Fruit fly (Drosophila melanogaster) whole organism, embryonic: ENCODE measurements around the gene CG12301.

Experiments used
- Ada2b ChIP-seq: fragments of 200-800 bp; sonication (Bioruptor generic); IDR thresholded peaks from 2 replicates; pipeline ENCODE4 v1.3.6; 2022; ENCODE audit warnings: missing biosample characterization, missing genetic modification characterization
- Atf6 ChIP-seq: fragments of 200-800 bp; sonication (Bioruptor generic); IDR thresholded peaks from 2 replicates; pipeline ENCODE4 v1.3.6; 2022; ENCODE audit warnings: missing biosample characterization, missing genetic modification characterization
- Awh ChIP-seq: fragments of 200-800 bp; sonication (Bioruptor generic); IDR thresholded peaks from 2 replicates; pipeline ENCODE4, ENCODE4 v1.3.6; 2022; ENCODE audit warnings: missing biosample characterization, missing genetic modification characterization
- BEAF-32 ChIP-seq: fragments of 200-800 bp; sonication (Bioruptor generic); optimal IDR thresholded peaks from 3 replicates; lab custom pipeline; 2017; ENCODE audit warnings: missing biosample characterization, missing genetic modification characterization, mild to moderate bottlenecking, moderate library complexity, missing genetic modification reagents
- Bteb2 ChIP-seq: fragments of 200-800 bp; sonication (Bioruptor generic); optimal IDR thresholded peaks from 2 replicates; lab custom pipeline; 2016; ENCODE audit warnings: missing biosample characterization, missing genetic modification characterization
- CG10462 ChIP-seq: fragments of 200-800 bp; sonication (Bioruptor generic); optimal IDR thresholded peaks from 2 replicates; lab custom pipeline; 2016; ENCODE audit warnings: missing biosample characterization, missing genetic modification characterization
- CG11456 ChIP-seq: fragments of 200-800 bp; sonication (Bioruptor generic); IDR thresholded peaks from 3 replicates; pipeline ENCODE4 v1.3.6; 2022; ENCODE audit warnings: missing biosample characterization, missing genetic modification characterization
- CG11560 ChIP-seq: fragments of 200-800 bp; sonication (Bioruptor generic); IDR thresholded peaks from 3 replicates; pipeline ENCODE4 v1.3.6; 2022; ENCODE audit warnings: missing biosample characterization, missing genetic modification characterization
- CG12155 ChIP-seq: fragments of 200-800 bp; sonication (Bioruptor generic); optimal IDR thresholded peaks from 3 replicates; lab custom pipeline; 2016; ENCODE audit warnings: missing biosample characterization, missing genetic modification characterization
- CG12219 ChIP-seq: fragments of 200-800 bp; sonication (Bioruptor generic); optimal IDR thresholded peaks from 3 replicates; lab custom pipeline; 2018; ENCODE audit warnings: missing biosample characterization, mild to moderate bottlenecking, missing genetic modification characterization
- CG13424 ChIP-seq: fragments of 200-800 bp; sonication (Bioruptor generic); optimal IDR thresholded peaks from 2 replicates; lab custom pipeline; 2019; ENCODE audit warnings: missing biosample characterization, mild to moderate bottlenecking, missing genetic modification characterization, moderate library complexity
- CG14441 ChIP-seq: fragments of 200-800 bp; sonication (Bioruptor generic); IDR thresholded peaks from 2 replicates; pipeline ENCODE4 v1.3.6; 2022; ENCODE audit warnings: missing biosample characterization, missing genetic modification characterization
- CG18476 ChIP-seq: fragments of 200-800 bp; sonication (Bioruptor generic); optimal IDR thresholded peaks from 2 replicates; lab custom pipeline; 2016; ENCODE audit warnings: missing biosample characterization, mild to moderate bottlenecking, missing genetic modification characterization
- CG2129 ChIP-seq: fragments of 200-800 bp; sonication (Bioruptor generic); IDR thresholded peaks from 2 replicates; pipeline ENCODE4 v1.3.6; 2022; ENCODE audit warnings: missing biosample characterization, missing genetic modification characterization; ENCODE audit not compliant: partially characterized antibody
- CG34224 ChIP-seq: fragments of 200-800 bp; sonication (Bioruptor generic); IDR thresholded peaks from 3 replicates; pipeline ENCODE4 v1.3.6; 2022; ENCODE audit warnings: missing biosample characterization, missing genetic modification characterization; ENCODE audit not compliant: partially characterized antibody
- CG34376 ChIP-seq: fragments of 200-800 bp; sonication (Bioruptor generic); optimal IDR thresholded peaks from 2 replicates; lab custom pipeline; 2018; ENCODE audit warnings: missing biosample characterization, mild to moderate bottlenecking, missing genetic modification characterization
- CG3847 ChIP-seq: fragments of 200-800 bp; sonication (Bioruptor generic); IDR thresholded peaks from 2 replicates; pipeline ENCODE4 v1.3.6; 2022; ENCODE audit warnings: missing biosample characterization, missing genetic modification characterization
- CG7745 ChIP-seq: fragments of 200-800 bp; sonication (Bioruptor generic); optimal IDR thresholded peaks from 2 replicates; lab custom pipeline; 2018; ENCODE audit warnings: missing biosample characterization, mild to moderate bottlenecking, missing genetic modification characterization, moderate library complexity
- CG8089 ChIP-seq: fragments of 200-800 bp; sonication (Bioruptor generic); optimal IDR thresholded peaks from 3 replicates; lab custom pipeline; 2016; ENCODE audit warnings: missing biosample characterization, missing genetic modification characterization
- CG8924 ChIP-seq: fragments of 200-800 bp; optimal IDR thresholded peaks from 3 replicates; lab custom pipeline; 2019; ENCODE audit warnings: missing biosample characterization, mild to moderate bottlenecking, missing genetic modification characterization, moderate library complexity
- CG9215 ChIP-seq: fragments of 200-800 bp; sonication (Bioruptor generic); IDR thresholded peaks from 2 replicates; pipeline ENCODE4 v1.3.6; 2022; ENCODE audit warnings: missing biosample characterization, missing genetic modification characterization
- Dll ChIP-seq: fragments of 200-800 bp; sonication (Bioruptor generic); IDR thresholded peaks from 4 replicates; pipeline ENCODE4 v1.3.6; 2022; ENCODE audit warnings: missing biosample characterization, missing genetic modification characterization; ENCODE audit not compliant: partially characterized antibody
- Doc3 ChIP-seq: fragments of 200-800 bp; sonication (Bioruptor generic); IDR thresholded peaks from 3 replicates; pipeline ENCODE4 v1.3.6; 2022; ENCODE audit warnings: missing biosample characterization, missing genetic modification characterization; ENCODE audit not compliant: partially characterized antibody
- Dp ChIP-seq: fragments of 200-800 bp; sonication (Bioruptor generic); optimal IDR thresholded peaks from 2 replicates; lab custom pipeline; 2018; ENCODE audit warnings: missing biosample characterization, mild to moderate bottlenecking, missing genetic modification characterization, moderate library complexity
- Dref ChIP-seq: fragments of 200-800 bp; sonication (Bioruptor generic); IDR thresholded peaks from 2 replicates; pipeline ENCODE4 v1.3.6; 2022; ENCODE audit warnings: missing biosample characterization, missing genetic modification characterization
- E2f2 ChIP-seq: fragments of 200-800 bp; sonication (Bioruptor generic); IDR thresholded peaks from 2 replicates; pipeline ENCODE4 v1.3.6; 2022; ENCODE audit warnings: missing biosample characterization, missing genetic modification characterization
- Hsf ChIP-seq: fragments of 200-800 bp; sonication (Bioruptor generic); optimal IDR thresholded peaks from 3 replicates; lab custom pipeline; 2016; ENCODE audit warnings: missing biosample characterization, missing genetic modification characterization
- MBD-R2 ChIP-seq: fragments of 200-800 bp; sonication (Bioruptor generic); IDR thresholded peaks from 2 replicates; pipeline ENCODE4 v1.3.6; 2022; ENCODE audit warnings: missing biosample characterization, missing genetic modification characterization
- MESR4 ChIP-seq: fragments of 200-800 bp; sonication (Bioruptor generic); optimal IDR thresholded peaks from 2 replicates; lab custom pipeline; 2018; ENCODE audit warnings: missing biosample characterization, mild to moderate bottlenecking, missing genetic modification characterization, moderate library complexity
- Ptx1 ChIP-seq: fragments of 200-800 bp; sonication (Bioruptor generic); IDR thresholded peaks from 2 replicates; pipeline ENCODE4 v1.3.6; 2022; ENCODE audit warnings: missing biosample characterization, missing genetic modification characterization
- Scr ChIP-seq: fragments of 200-800 bp; sonication (Bioruptor generic); IDR thresholded peaks from 2 replicates; pipeline ENCODE4 v1.3.6; 2022; ENCODE audit warnings: missing biosample characterization, missing genetic modification characterization; ENCODE audit not compliant: partially characterized antibody
- Sry-β ChIP-seq: fragments of 200-800 bp; sonication (Bioruptor generic); optimal IDR thresholded peaks from 2 replicates; lab custom pipeline; 2018; ENCODE audit warnings: missing biosample characterization, mild to moderate bottlenecking, missing genetic modification characterization, moderate library complexity
- YL-1 ChIP-seq: fragments of 200-800 bp; sonication (Bioruptor generic); optimal IDR thresholded peaks from 3 replicates; lab custom pipeline; 2017; ENCODE audit warnings: missing biosample characterization, mild to moderate bottlenecking, missing genetic modification characterization
- abd-A ChIP-seq: fragments of 200-800 bp; sonication (Bioruptor generic); optimal IDR thresholded peaks from 3 replicates; lab custom pipeline; 2019; ENCODE audit warnings: missing biosample characterization, mild to moderate bottlenecking, missing genetic modification characterization, moderate library complexity
- cg ChIP-seq: fragments of 200-800 bp; sonication (Bioruptor generic); optimal IDR thresholded peaks from 3 replicates; lab custom pipeline; 2019; ENCODE audit warnings: missing biosample characterization, mild to moderate bottlenecking, missing genetic modification characterization, moderate library complexity
- crp ChIP-seq, 2 experiments: fragments of 200-800 bp; sonication (Bioruptor generic); optimal IDR thresholded peaks; 2 replicates in 1 of 2; 3 replicates in 1 of 2; lab custom pipeline; 2017; ENCODE audit warnings: missing biosample characterization in 2 of 2, missing genetic modification characterization in 2 of 2, mild to moderate bottlenecking in 1 of 2, moderate library complexity in 1 of 2
- dmrt11E ChIP-seq: fragments of 200-800 bp; sonication (Bioruptor generic); optimal IDR thresholded peaks from 3 replicates; lab custom pipeline; 2018; ENCODE audit warnings: missing biosample characterization, mild to moderate bottlenecking, missing genetic modification characterization, moderate library complexity
- dmrt99B ChIP-seq: fragments of 200-800 bp; sonication (Bioruptor generic); optimal IDR thresholded peaks from 2 replicates; lab custom pipeline; 2018; ENCODE audit warnings: missing biosample characterization, mild to moderate bottlenecking, missing genetic modification characterization, moderate library complexity
- dpn ChIP-seq, 2 experiments: fragments of 200-800 bp; sonication (Bioruptor generic); optimal IDR thresholded peaks; 3 replicates each; lab custom pipeline; 2016; ENCODE audit warnings: missing biosample characterization in 2 of 2, missing genetic modification characterization in 2 of 2
- emc ChIP-seq: fragments of 200-800 bp; sonication (Bioruptor generic); optimal IDR thresholded peaks from 2 replicates; lab custom pipeline; 2016; ENCODE audit warnings: missing biosample characterization, missing genetic modification characterization
- fd96Cb ChIP-seq: fragments of 200-800 bp; sonication (Bioruptor generic); optimal IDR thresholded peaks from 2 replicates; lab custom pipeline; 2018; ENCODE audit warnings: missing biosample characterization, mild to moderate bottlenecking, missing genetic modification characterization, moderate library complexity
- ind ChIP-seq: fragments of 200-800 bp; sonication (Bioruptor generic); optimal IDR thresholded peaks from 3 replicates; lab custom pipeline; 2016; ENCODE audit warnings: missing biosample characterization, missing genetic modification characterization
- pum ChIP-seq: fragments of 200-800 bp; sonication (Bioruptor generic); optimal IDR thresholded peaks from 2 replicates; lab custom pipeline; 2016; ENCODE audit warnings: missing biosample characterization, missing genetic modification characterization
- pzg ChIP-seq: fragments of 200-800 bp; sonication (Bioruptor generic); optimal IDR thresholded peaks from 3 replicates; lab custom pipeline; 2018; ENCODE audit warnings: missing biosample characterization, mild to moderate bottlenecking, missing genetic modification characterization, moderate library complexity
- sna ChIP-seq: fragments of 200-800 bp; sonication (Bioruptor generic); IDR thresholded peaks from 2 replicates; pipeline ENCODE4 v1.3.6; 2022; ENCODE audit warnings: missing biosample characterization, missing genetic modification characterization; ENCODE audit not compliant: partially characterized antibody
- stwl ChIP-seq: fragments of 200-800 bp; sonication (Bioruptor generic); optimal IDR thresholded peaks from 3 replicates; lab custom pipeline; 2018; ENCODE audit warnings: missing biosample characterization, mild to moderate bottlenecking, missing genetic modification characterization, moderate library complexity
- vfl ChIP-seq: fragments of 200-800 bp; sonication (Bioruptor generic); optimal IDR thresholded peaks from 2 replicates; lab custom pipeline; 2016; ENCODE audit warnings: missing biosample characterization, missing genetic modification characterization
- zen ChIP-seq: fragments of 200-800 bp; sonication (Bioruptor generic); optimal IDR thresholded peaks from 3 replicates; lab custom pipeline; 2018; ENCODE audit warnings: missing biosample characterization, mild to moderate bottlenecking, missing genetic modification characterization, moderate library complexity
- zen2 ChIP-seq: fragments of 200-800 bp; sonication (Bioruptor generic); IDR thresholded peaks from 3 replicates; pipeline ENCODE4 v1.3.6; 2022; ENCODE audit warnings: missing biosample characterization, missing genetic modification characterization; ENCODE audit not compliant: partially characterized antibody
- zf30C ChIP-seq: fragments of 200-800 bp; sonication (Bioruptor generic); optimal IDR thresholded peaks from 3 replicates; lab custom pipeline; 2018; ENCODE audit warnings: missing biosample characterization, mild to moderate bottlenecking, missing genetic modification characterization

Gene CG12301

dm6 chr3L:15576357-15576756, 4.2 kb upstream of the CG12301 start, which contains the start of gene Ufsp2:
Gene Ufsp2 (plus strand): TSS chr3L:15576570.
- TF ChIP-seq Dp: peak; percentile 52
- peak; percentile 15 for TF ChIP-seq BEAF-32
- TF ChIP-seq vfl (GFP tag; lab: Kevin White, UChicago): no peak
- TF ChIP-seq cg (GFP tag; lab: Kevin White, UChicago): no peak
- TF ChIP-seq Bteb2 (GFP tag; lab: Kevin White, UChicago): no peak
- TF ChIP-seq pzg (GFP tag; lab: Kevin White, UChicago): peak; percentile 11
- no peak for TF ChIP-seq zen
- no peak for TF ChIP-seq Sry-β
- TF ChIP-seq fd96Cb (tag; lab: Kevin White, UChicago): no peak
- TF ChIP-seq Doc3 (GFP tag; lab: Robert Waterston, UW): peak; percentile 28; the same call in 1 of the 3 replicates
- no peak for TF ChIP-seq abd-A (tag; lab: Kevin White, UChicago)
- peak; percentile 61; the same call in 2 of the 3 replicates for TF ChIP-seq CG34224
- no peak for TF ChIP-seq CG14441
- TF ChIP-seq CG11456 (GFP tag; lab: Robert Waterston, UW): no peak
- TF ChIP-seq ind: no peak
- peak; percentile 55 for TF ChIP-seq MESR4 (GFP tag; lab: Kevin White, UChicago)
- peak; percentile 31 for TF ChIP-seq YL-1 (GFP tag; lab: Kevin White, UChicago)
- peak; percentile 58; the same call in 1 of the 2 replicates for TF ChIP-seq E2f2
- no peak for TF ChIP-seq CG12155 (GFP tag; lab: Kevin White, UChicago)
- peak; percentile 55 for TF ChIP-seq Dref (GFP tag; lab: Robert Waterston, UW)
- no peak for TF ChIP-seq CG8089 (GFP tag; lab: Kevin White, UChicago)
- no peak for TF ChIP-seq CG12219 (GFP tag; lab: Kevin White, UChicago)
- TF ChIP-seq CG2129 (GFP tag; lab: Robert Waterston, UW): no peak
- 0 out of 3 replicates have a peak, but pooled peaks have one; percentile 48 for TF ChIP-seq zen2 (GFP tag; lab: Robert Waterston, UW)
- TF ChIP-seq CG11560: no peak
- 0 out of 2 replicates have a peak, but pooled peaks have one; percentile 23 for TF ChIP-seq sna (GFP tag; lab: Robert Waterston, UW)
- TF ChIP-seq crp (GFP tag; optimal IDR thresholded peaks at IDR 0.05; lab: Kevin White, UChicago): peak in 1 of 2 experiments; percentile 69
- no peak for TF ChIP-seq zf30C (GFP tag; lab: Kevin White, UChicago)
- no peak for TF ChIP-seq Ada2b (GFP tag; lab: Robert Waterston, UW)
- no peak for TF ChIP-seq CG9215 (GFP tag; lab: Robert Waterston, UW)
- TF ChIP-seq CG10462: no peak
- TF ChIP-seq MBD-R2: peak; percentile 37; the same call in 1 of the 2 replicates
- TF ChIP-seq pum (GFP tag; lab: Kevin White, UChicago): no peak
- peak; percentile 24 for TF ChIP-seq stwl (tag; lab: Kevin White, UChicago)
- no peak for TF ChIP-seq CG8924 (tag; lab: Kevin White, UChicago)
- TF ChIP-seq dmrt99B (tag; lab: Kevin White, UChicago): no peak
- TF ChIP-seq CG34376 (GFP tag; lab: Kevin White, UChicago): no peak
- no peak for TF ChIP-seq CG7745 (tag; lab: Kevin White, UChicago)
- TF ChIP-seq Dll (GFP tag; lab: Robert Waterston, UW): peak; percentile 46; the same call in 2 of the 4 replicates
- TF ChIP-seq dmrt11E (tag; lab: Kevin White, UChicago): no peak
- TF ChIP-seq dpn (GFP tag; optimal IDR thresholded peaks at IDR 0.05; lab: Kevin White, UChicago): no peak
- no peak for TF ChIP-seq CG3847 (GFP tag; lab: Robert Waterston, UW)
- no peak for TF ChIP-seq Ptx1 (GFP tag; lab: Robert Waterston, UW)
- no peak for TF ChIP-seq CG18476 (GFP tag; lab: Kevin White, UChicago)
- TF ChIP-seq Scr (GFP tag; lab: Robert Waterston, UW): peak; percentile 41; the same call in 1 of the 2 replicates
- TF ChIP-seq emc (GFP tag; lab: Kevin White, UChicago): no peak
- no peak for TF ChIP-seq Atf6
- TF ChIP-seq Hsf (GFP tag; lab: Kevin White, UChicago): no peak
- TF ChIP-seq Awh (GFP tag; lab: Robert Waterston, UW): no peak
- no peak for TF ChIP-seq CG13424
